Worm (Caenorhabditis elegans) whole organism, young adult: ENCODE data around the gene him-6.
"Not testable (repeated sequence)": the region's sequence is repeated elsewhere in the genome, so short reads cannot be mapped to it uniquely, and the experiment has no call there.

Experiments used
- B0035.1 ChIP-seq: sonication (generic microtip); optimal IDR thresholded peaks from 2 replicates; lab custom pipeline; 2016; ENCODE audit warnings: missing genetic modification characterization, mild to moderate bottlenecking, missing compliant biosample characterization, missing genotype, missing genetic modification reagents
- D2030.7 ChIP-seq: fragments of 200-800 bp; sonication (Bioruptor generic); IDR thresholded peaks from 2 replicates; pipeline ENCODE4 v1.3.6; 2022; ENCODE audit warnings: missing genetic modification reagents, missing genetic modification characterization, missing compliant biosample characterization
- F37B4.10 ChIP-seq: fragments of 200-800 bp; sonication (Bioruptor generic); IDR thresholded peaks from 2 replicates; pipeline ENCODE4 v1.3.6; 2022; ENCODE audit warnings: missing genetic modification characterization, missing compliant biosample characterization
- F39B2.1 ChIP-seq: fragments of 200-800 bp; sonication (Bioruptor generic); IDR thresholded peaks from 2 replicates; pipeline ENCODE4 v1.3.6; 2022; ENCODE audit warnings: missing genetic modification reagents, missing genetic modification characterization, missing compliant biosample characterization
- Y53G8AR.9 ChIP-seq: fragments of 200-800 bp; sonication (Bioruptor generic); conservative IDR thresholded peaks from 2 replicates; pipeline ENCODE4 v1.3.6; 2022; ENCODE audit warnings: missing genetic modification reagents, missing genetic modification characterization, missing compliant biosample characterization
- Y67H2A.10 ChIP-seq: fragments of 200-800 bp; sonication (Bioruptor generic); conservative IDR thresholded peaks from 2 replicates; pipeline ENCODE4 v1.3.6; 2022; ENCODE audit warnings: missing genetic modification reagents, missing genetic modification characterization, missing compliant biosample characterization
- aptf-2 ChIP-seq: fragments of 200-800 bp; sonication (Bioruptor generic); conservative IDR thresholded peaks from 2 replicates; pipeline ENCODE4 v1.3.6; 2022; ENCODE audit warnings: missing genetic modification reagents, missing genetic modification characterization, missing compliant biosample characterization
- attf-3 ChIP-seq: fragments of 200-800 bp; sonication (Bioruptor generic); conservative IDR thresholded peaks from 2 replicates; pipeline ENCODE4 v1.3.6; 2022; ENCODE audit warnings: missing genetic modification reagents, missing genetic modification characterization, missing compliant biosample characterization
- attf-5 ChIP-seq: fragments of 200-800 bp; sonication (Bioruptor generic); optimal IDR thresholded peaks from 2 replicates; lab custom pipeline; 2018; ENCODE audit warnings: mild to moderate bottlenecking, missing genetic modification characterization, missing compliant biosample characterization
- attf-6 ChIP-seq: fragments of 200-800 bp; sonication (Bioruptor generic); IDR thresholded peaks from 2 replicates; pipeline ENCODE4 v1.3.6; 2022; ENCODE audit warnings: missing genetic modification reagents, missing genetic modification characterization, missing compliant biosample characterization
- cebp-1 ChIP-seq, 2 experiments: fragments of 200-800 bp in 1 of 2; sonication (Bioruptor generic) in 1 of 2; sonication (generic microtip) in 1 of 2; IDR thresholded peaks in 1 of 2; optimal IDR thresholded peaks in 1 of 2; 2 replicates each; pipeline versions ENCODE4 v1.3.6 to Lab custom; 2017 to 2022; ENCODE audit warnings: missing compliant biosample characterization in 2 of 2, missing genetic modification characterization in 2 of 2, mild to moderate bottlenecking in 1 of 2, missing genetic modification reagents in 1 of 2, moderate library complexity in 1 of 2
- cebp-2 ChIP-seq: fragments of 200-800 bp; sonication (Bioruptor generic); IDR thresholded peaks from 2 replicates; pipeline ENCODE4 v1.3.6; 2022; ENCODE audit warnings: missing genetic modification characterization, missing compliant biosample characterization
- ceh-100 ChIP-seq: fragments of 200-800 bp; sonication (Bioruptor generic); IDR thresholded peaks from 2 replicates; pipeline ENCODE4 v1.3.6; 2022; ENCODE audit warnings: missing genetic modification reagents, missing genetic modification characterization, missing compliant biosample characterization
- ceh-79 ChIP-seq: sonication (generic microtip); optimal IDR thresholded peaks from 2 replicates; lab custom pipeline; 2017; ENCODE audit warnings: mild to moderate bottlenecking, missing genetic modification characterization, missing compliant biosample characterization
- ceh-91 ChIP-seq: fragments of 200-800 bp; sonication (Bioruptor generic); IDR thresholded peaks from 2 replicates; pipeline ENCODE4 v1.3.6; 2022; ENCODE audit warnings: missing genetic modification reagents, missing genetic modification characterization, missing compliant biosample characterization
- egrh-3 ChIP-seq: fragments of 200-800 bp; sonication (Bioruptor generic); IDR thresholded peaks from 2 replicates; pipeline ENCODE4 v1.3.6; 2022; ENCODE audit warnings: missing genetic modification reagents, missing genetic modification characterization, missing compliant biosample characterization
- ekl-4 ChIP-seq: fragments of 200-800 bp; sonication (Bioruptor generic); IDR thresholded peaks from 2 replicates; pipeline ENCODE4 v1.3.6; 2022; ENCODE audit warnings: missing genetic modification reagents, missing genetic modification characterization, missing compliant biosample characterization
- hmg-1.2 ChIP-seq: fragments of 200-800 bp; sonication (Bioruptor generic); IDR thresholded peaks from 2 replicates; pipeline ENCODE4 v1.3.6; 2022; ENCODE audit warnings: missing genetic modification reagents, missing genetic modification characterization, missing compliant biosample characterization
- let-607 ChIP-seq, 2 experiments: fragments of 200-800 bp in 1 of 2; sonication (Bioruptor generic) in 1 of 2; sonication (generic microtip) in 1 of 2; optimal IDR thresholded peaks; 2 replicates each; lab custom pipeline; 2016 to 2018; ENCODE audit warnings: mild to moderate bottlenecking in 2 of 2, missing compliant biosample characterization in 2 of 2, missing genetic modification characterization in 2 of 2, moderate library complexity in 2 of 2, missing genotype in 1 of 2
- lin-40 ChIP-seq: sonication (generic microtip); optimal IDR thresholded peaks from 2 replicates; lab custom pipeline; 2016; ENCODE audit warnings: missing genetic modification characterization, mild to moderate bottlenecking, missing compliant biosample characterization, missing genotype, missing genetic modification reagents
- lin-54 ChIP-seq: fragments of 200-800 bp; sonication (Bioruptor generic); optimal IDR thresholded peaks from 2 replicates; lab custom pipeline; 2018; ENCODE audit warnings: mild to moderate bottlenecking, missing genetic modification characterization, missing compliant biosample characterization
- lir-1 ChIP-seq: fragments of 200-800 bp; sonication (Bioruptor generic); conservative IDR thresholded peaks from 2 replicates; pipeline ENCODE4 v1.3.6; 2022; ENCODE audit warnings: missing genetic modification reagents, missing genetic modification characterization, missing compliant biosample characterization
- madf-3 ChIP-seq: fragments of 200-800 bp; sonication (Bioruptor generic); IDR thresholded peaks from 2 replicates; pipeline ENCODE4 v1.3.6; 2022; ENCODE audit warnings: missing genetic modification reagents, missing genetic modification characterization, missing compliant biosample characterization
- nhr-80 ChIP-seq: sonication (generic microtip); optimal IDR thresholded peaks from 2 replicates; lab custom pipeline; 2016; ENCODE audit warnings: missing genetic modification characterization, missing compliant biosample characterization
- pha-4 ChIP-seq: fragments of 150-350 bp; sonication (generic microtip); optimal IDR thresholded peaks from 2 replicates; lab custom pipeline; 2014; ENCODE audit warnings: missing biosample characterization, missing genetic modification reagents, missing genetic modification characterization
- rec-8 ChIP-seq, 2 experiments: sonication (generic microtip); optimal IDR thresholded peaks; 2 replicates each; lab custom pipeline; 2016; ENCODE audit warnings: mild to moderate bottlenecking in 2 of 2, missing genetic modification characterization in 2 of 2, missing genetic modification reagents in 2 of 2, missing genotype in 2 of 2, missing biosample characterization in 1 of 2, missing compliant biosample characterization in 1 of 2, moderate library complexity in 1 of 2
- rpc-1 ChIP-seq, 2 experiments: fragments of 150-350 bp in 1 of 2; sonication (generic microtip) in 1 of 2; optimal IDR thresholded peaks; 2 replicates each; lab custom pipeline; 2014 to 2018; ENCODE audit warnings: missing biosample characterization in 1 of 2, missing genetic modification characterization in 1 of 2, missing genetic modification reagents in 1 of 2, missing genotype in 1 of 2
- sdz-38 ChIP-seq: sonication (generic microtip); optimal IDR thresholded peaks from 2 replicates; lab custom pipeline; 2016; ENCODE audit warnings: missing genotype, missing genetic modification characterization, missing compliant biosample characterization
- sea-2 ChIP-seq: fragments of 200-800 bp; sonication (Bioruptor generic); IDR thresholded peaks from 2 replicates; pipeline ENCODE4 v1.3.6; 2022; ENCODE audit warnings: missing genetic modification characterization, missing compliant biosample characterization
- snpc-1.3 ChIP-seq: sonication (generic microtip); optimal IDR thresholded peaks from 2 replicates; lab custom pipeline; 2017; ENCODE audit warnings: missing genetic modification characterization, mild to moderate bottlenecking, missing compliant biosample characterization, antibody characterized with exemption, moderate library complexity, missing genotype, missing genetic modification reagents; ENCODE audit not compliant: insufficient read depth
- snpc-3.4 ChIP-seq: sonication (generic microtip); optimal IDR thresholded peaks from 2 replicates; lab custom pipeline; 2017; ENCODE audit warnings: missing genetic modification characterization, mild to moderate bottlenecking, missing compliant biosample characterization, antibody characterized with exemption, moderate library complexity, missing genotype, missing genetic modification reagents
- tlf-1 ChIP-seq: fragments of 200-800 bp; sonication (Bioruptor generic); optimal IDR thresholded peaks from 2 replicates; lab custom pipeline; 2018; ENCODE audit warnings: mild to moderate bottlenecking, missing genetic modification characterization, missing compliant biosample characterization
- zfh-2 ChIP-seq: fragments of 200-800 bp; sonication (Bioruptor generic); conservative IDR thresholded peaks from 2 replicates; pipeline ENCODE4 v1.3.6; 2022; ENCODE audit warnings: missing genetic modification reagents, missing genetic modification characterization, missing compliant biosample characterization
- zim-3 ChIP-seq: sonication (generic microtip); optimal IDR thresholded peaks from 2 replicates; lab custom pipeline; 2017; ENCODE audit warnings: mild to moderate bottlenecking, missing genetic modification characterization, moderate library complexity, missing compliant biosample characterization
- ztf-3 ChIP-seq: fragments of 200-800 bp; sonication (Bioruptor generic); optimal IDR thresholded peaks from 2 replicates; lab custom pipeline; 2018; ENCODE audit warnings: mild to moderate bottlenecking, missing genetic modification characterization, missing compliant biosample characterization

The him-6 gene

ce11 chrIV:12467761-12468160 is 22.8 kb upstream of the him-6 start:
- TF ChIP-seq ztf-3 (GFP tag; lab: Kevin White, UChicago): no peak
- peak; percentile 41; the same call in 1 of the 2 replicates for TF ChIP-seq hmg-1.2
- 0 out of 2 replicates have a peak, but pooled peaks have one; percentile 60 for TF ChIP-seq aptf-2 (GFP tag; lab: Robert Waterston, UW)
- TF ChIP-seq, all 124 proteins: peak for 2

- TF ChIP-seq sea-2 (GFP tag; lab: Robert Waterston, UW) (no peak), cebp-2 (GFP tag; lab: Robert Waterston, UW) (no peak), F39B2.1 (no peak), attf-3 (no peak), lin-40 (tag; lab: Kevin White, UChicago) (no peak), F37B4.10 (GFP tag; lab: Robert Waterston, UW) (no peak), attf-6 (GFP tag; lab: Robert Waterston, UW) (no peak), ekl-4 (GFP tag; lab: Robert Waterston, UW) (no peak), B0035.1 (tag; lab: Kevin White, UChicago) (no peak), ceh-79 (tag; lab: Kevin White, UChicago) (no peak), let-607 (tag; optimal IDR thresholded peaks at IDR 0.05; lab: Kevin White, UChicago) (no peak), Y67H2A.10 (GFP tag; lab: Robert Waterston, UW) (no peak), ceh-100 (GFP tag; lab: Robert Waterston, UW) (no peak), zfh-2 (GFP tag; lab: Robert Waterston, UW) (no peak), nhr-80 (no peak)
- TF ChIP-seq, all 124 proteins: peak for 0
Observed at ce11 chrIV:12468359-12468758, 22.2 kb upstream of the him-6 start, which contains the start of gene igdb-2. Gene igdb-2 (plus strand): TSS chrIV:12468659.

ce11 chrIV:12476942-12477341 is 13.6 kb upstream of the him-6 start, which contains the start of gene T04A11.1:
Gene T04A11.1 (minus strand): TSS chrIV:12477042.
- not testable (repeated sequence) for TF ChIP-seq attf-3; lin-54 (GFP tag; lab: Kevin White, UChicago); cebp-1 (GFP tag; IDR thresholded peaks at IDR 0.05; lab: Robert Waterston, UW); cebp-1 (tag; optimal IDR thresholded peaks at IDR 0.05; lab: Kevin White, UChicago)

ce11 chrIV:12478711-12479110 is 11.9 kb upstream of the him-6 start, which contains the start of gene igdb-1:
Gene igdb-1 (plus strand): TSS chrIV:12479011.
- not testable (repeated sequence) for TF ChIP-seq sdz-38 (tag; lab: Kevin White, UChicago); aptf-2 (GFP tag; lab: Robert Waterston, UW); madf-3 (GFP tag; lab: Robert Waterston, UW)
- TF ChIP-seq, all 124 proteins: peak for 0; not testable (repeated sequence) for 124

- TF ChIP-seq ceh-91 (GFP tag; lab: Robert Waterston, UW); tlf-1 (GFP tag; lab: Kevin White, UChicago); zim-3 (tag; lab: Kevin White, UChicago): not testable (repeated sequence)
Observed at ce11 chrIV:12484479-12484878, 6.1 kb upstream of the him-6 start, which contains the start of gene T04A11.4. Gene T04A11.4 (minus strand): TSS chrIV:12484579.

- no peak for TF ChIP-seq snpc-3.4 (tag; lab: Kevin White, UChicago)
- no peak for TF ChIP-seq Y53G8AR.9 (GFP tag; lab: Robert Waterston, UW)
- TF ChIP-seq ceh-100 (GFP tag; lab: Robert Waterston, UW): no peak
- TF ChIP-seq rec-8 (tag; optimal IDR thresholded peaks at IDR 0.05; lab: Kevin White, UChicago): no peak
- TF ChIP-seq pha-4 (tag; lab: Kevin White, UChicago): no peak
- no peak for TF ChIP-seq rpc-1 (optimal IDR thresholded peaks at IDR 0.05; lab: Kevin White, UChicago)
- TF ChIP-seq rpc-1 (tag; optimal IDR thresholded peaks at IDR 0.05; lab: Kevin White, UChicago): no peak
- TF ChIP-seq snpc-1.3: no peak
- no peak for TF ChIP-seq lir-1 (GFP tag; lab: Robert Waterston, UW)
- no peak for TF ChIP-seq attf-5 (GFP tag; lab: Kevin White, UChicago)
- no peak for TF ChIP-seq zim-3 (tag; lab: Kevin White, UChicago)
- TF ChIP-seq egrh-3 (GFP tag; lab: Robert Waterston, UW): no peak
- TF ChIP-seq D2030.7: no peak
Observed at ce11 chrIV:12487194-12487593, 3.4 kb upstream of the him-6 start, which contains the start of gene sru-26. Gene sru-26 (plus strand): TSS chrIV:12487494.
